3 worm cellular contexts compared by ENCODE assay signal in the genomic region with DNA sequence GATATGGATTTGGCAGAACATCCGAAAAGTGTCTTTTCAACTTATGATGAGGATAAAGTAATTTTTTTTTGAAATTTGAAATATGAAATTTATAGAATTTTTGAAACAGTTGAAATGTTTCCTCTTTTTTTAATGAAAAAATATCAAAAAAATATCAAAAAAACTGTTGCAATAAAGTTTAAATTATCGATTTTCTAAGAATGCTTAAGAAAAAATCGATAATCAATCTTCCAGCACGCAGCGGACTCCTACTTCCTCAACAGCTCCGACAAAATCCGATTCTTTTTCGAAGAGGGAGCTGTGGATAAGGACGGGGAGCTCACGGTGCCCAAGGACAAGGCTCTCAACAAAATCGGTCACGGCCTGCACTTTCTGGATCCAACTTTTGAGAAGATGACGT.
A peak's percentile ranks its signal among the peaks of the same experiment; 100 is the strongest.
TF ChIP-seq lines count a peak whose summit lies in the region.

No protein-coding gene starts in this region.

TF ChIP-seq in whole organism, L3 larva, 47 proteins besides CTCF, POLR2A, EP300 and RAD21:
- TF ChIP-seq nhr-28 (tag; optimal IDR thresholded peaks at IDR 0.05; lab: Kevin White, UChicago): no peak
- TF ChIP-seq daf-12 (tag; optimal IDR thresholded peaks at IDR 0.05; lab: Kevin White, UChicago): no peak
- peak; percentile 80 for TF ChIP-seq ceh-28 (tag; optimal IDR thresholded peaks at IDR 0.05; lab: Kevin White, UChicago)
- no peak for TF ChIP-seq egl-5 (tag; optimal IDR thresholded peaks at IDR 0.05; lab: Kevin White, UChicago)
- TF ChIP-seq zag-1 (tag; optimal IDR thresholded peaks at IDR 0.05; lab: Kevin White, UChicago): no peak
- TF ChIP-seq tbx-2 (tag; optimal IDR thresholded peaks at IDR 0.05; lab: Kevin White, UChicago): no peak
- TF ChIP-seq fos-1 (tag; optimal IDR thresholded peaks at IDR 0.05; lab: Kevin White, UChicago): no peak
- TF ChIP-seq ztf-4 (tag; optimal IDR thresholded peaks at IDR 0.05; lab: Kevin White, UChicago): no peak
- no peak for TF ChIP-seq skn-1 (tag; optimal IDR thresholded peaks at IDR 0.05; lab: Kevin White, UChicago)

TF ChIP-seq in whole organism, L4 larva, 104 proteins besides CTCF, POLR2A, EP300 and RAD21:
- TF ChIP-seq ztf-11 (tag; optimal IDR thresholded peaks at IDR 0.05; lab: Kevin White, UChicago) (no peak), ceh-28 (tag; optimal IDR thresholded peaks at IDR 0.05; lab: Kevin White, UChicago) (peak; percentile 71)

TF ChIP-seq in whole organism, midembryonic, 9 proteins besides CTCF, POLR2A, EP300 and RAD21:
- peak; percentile 65 for TF ChIP-seq T22C8.4 (GFP tag; IDR thresholded peaks at IDR 0.05; lab: Robert Waterston, UW)
- TF ChIP-seq ztf-29 (GFP tag; IDR thresholded peaks at IDR 0.05; lab: Robert Waterston, UW): no peak
